Worm (Caenorhabditis elegans): ENCODE measurements around the gene F15D4.4.

- TF ChIP-seq nhr-237 (tag; optimal IDR thresholded peaks at IDR 0.05) (no peak), lin-13 (tag; optimal IDR thresholded peaks at IDR 0.05) (no peak), sptf-1 (tag; optimal IDR thresholded peaks at IDR 0.05) (no peak), nhr-76 (tag; optimal IDR thresholded peaks at IDR 0.05) (no peak), nhr-12 (tag; optimal IDR thresholded peaks at IDR 0.05) (no peak)
Observed at ce11 chrII:13282566-13282965, 39.6 kb upstream of the F15D4.4 start.
